Worm (Caenorhabditis elegans) whole organism, early embryonic: Measurements from ENCODE around the gene cdr-4.

Source experiments
- F13C5.2 ChIP-seq: sonication (generic microtip); optimal IDR thresholded peaks from 2 replicates; lab custom pipeline; 2017; ENCODE audit warnings: mild to moderate bottlenecking, missing genetic modification characterization, inconsistent platforms, missing compliant biosample characterization
- aly-1 ChIP-seq: sonication (generic microtip); optimal IDR thresholded peaks from 2 replicates; lab custom pipeline; 2016; ENCODE audit warnings: missing genetic modification characterization, missing compliant biosample characterization
- ama-1 ChIP-seq: fragments of 150-350 bp; optimal IDR thresholded peaks from 2 replicates; lab custom pipeline; 2014
- ceh-13 ChIP-seq: fragments of 200-800 bp; sonication (Bioruptor generic); optimal IDR thresholded peaks from 2 replicates; lab custom pipeline; 2018; ENCODE audit warnings: mild to moderate bottlenecking, missing genetic modification characterization, missing compliant biosample characterization
- ceh-36 ChIP-seq: sonication (generic microtip); optimal IDR thresholded peaks from 2 replicates; lab custom pipeline; 2016; ENCODE audit warnings: missing genetic modification characterization, inconsistent platforms, missing compliant biosample characterization
- ets-7 ChIP-seq: sonication (generic microtip); optimal IDR thresholded peaks from 2 replicates; lab custom pipeline; 2016; ENCODE audit warnings: missing genotype, missing genetic modification characterization, missing compliant biosample characterization

ce11 chrV:12408996-12409395, 571 bp upstream of the cdr-4 start:
- TF ChIP-seq ama-1 (lab: Kevin White, UChicago), result no peak
- TF ChIP-seq F13C5.2 (tag; lab: Kevin White, UChicago), result no peak
- no peak for TF ChIP-seq ceh-13
- TF ChIP-seq aly-1 (tag; lab: Kevin White, UChicago), result no peak
- no peak for TF ChIP-seq ceh-36
- no peak for TF ChIP-seq ets-7 (tag; lab: Kevin White, UChicago)
